Worm (Caenorhabditis elegans) whole organism, late embryonic: Measurements from ENCODE around the gene htrl-1.

Experiments used
- C08G9.2 ChIP-seq: sonication (generic microtip); optimal IDR thresholded peaks from 2 replicates; lab custom pipeline; 2016; ENCODE audit warnings: mild to moderate bottlenecking, missing genetic modification characterization, moderate library complexity, missing compliant biosample characterization
- F13H6.1 ChIP-seq: sonication (generic microtip); optimal IDR thresholded peaks from 2 replicates; lab custom pipeline; 2016; ENCODE audit warnings: missing genetic modification characterization, missing compliant biosample characterization
- Y22D7AL.16 ChIP-seq: sonication (generic microtip); optimal IDR thresholded peaks from 2 replicates; lab custom pipeline; 2016; ENCODE audit warnings: missing genetic modification characterization, missing compliant biosample characterization
- ahr-1 ChIP-seq: sonication (generic microtip); optimal IDR thresholded peaks from 2 replicates; lab custom pipeline; 2016; ENCODE audit warnings: missing genetic modification characterization, missing compliant biosample characterization
- ama-1 ChIP-seq: fragments of 150-350 bp; optimal IDR thresholded peaks from 2 replicates; lab custom pipeline; 2014
- ceh-14 ChIP-seq: sonication (generic microtip); optimal IDR thresholded peaks from 2 replicates; lab custom pipeline; 2016; ENCODE audit warnings: missing genotype, missing genetic modification characterization, missing compliant biosample characterization
- ceh-18 ChIP-seq: sonication (generic microtip); optimal IDR thresholded peaks from 2 replicates; lab custom pipeline; 2016; ENCODE audit warnings: missing genetic modification characterization, missing compliant biosample characterization
- ceh-19 ChIP-seq: fragments of 200-800 bp; sonication (Bioruptor generic); optimal IDR thresholded peaks from 2 replicates; lab custom pipeline; 2018; ENCODE audit warnings: mild to moderate bottlenecking, missing genetic modification characterization, missing compliant biosample characterization
- ceh-24 ChIP-seq: sonication (generic microtip); optimal IDR thresholded peaks from 2 replicates; lab custom pipeline; 2016; ENCODE audit warnings: mild to moderate bottlenecking, missing genetic modification characterization, missing compliant biosample characterization
- ceh-31 ChIP-seq: sonication (generic microtip); optimal IDR thresholded peaks from 2 replicates; lab custom pipeline; 2016; ENCODE audit warnings: missing genetic modification characterization, missing compliant biosample characterization
- ceh-34 ChIP-seq: sonication (generic microtip); optimal IDR thresholded peaks from 2 replicates; lab custom pipeline; 2016; ENCODE audit warnings: mild to moderate bottlenecking, missing genetic modification characterization, missing compliant biosample characterization
- ceh-48 ChIP-seq: sonication (generic microtip); optimal IDR thresholded peaks from 2 replicates; lab custom pipeline; 2016; ENCODE audit warnings: missing genetic modification characterization, inconsistent platforms, missing compliant biosample characterization
- ceh-6 ChIP-seq: fragments of 200-800 bp; sonication (Bioruptor generic); optimal IDR thresholded peaks from 2 replicates; lab custom pipeline; 2018; ENCODE audit warnings: mild to moderate bottlenecking, missing genetic modification characterization, missing compliant biosample characterization
- dve-1 ChIP-seq: sonication (generic microtip); optimal IDR thresholded peaks from 2 replicates; lab custom pipeline; 2017; ENCODE audit warnings: antibody characterized with exemption, mild to moderate bottlenecking, missing genetic modification characterization, missing compliant biosample characterization
- fax-1 ChIP-seq: sonication (generic microtip); optimal IDR thresholded peaks from 2 replicates; lab custom pipeline; 2016; ENCODE audit warnings: missing genotype, missing genetic modification characterization, missing compliant biosample characterization
- fkh-10 ChIP-seq: fragments of 150-350 bp; optimal IDR thresholded peaks from 2 replicates; lab custom pipeline; 2014; ENCODE audit warnings: missing biosample characterization, missing genetic modification reagents, missing genetic modification characterization
- hlh-13 ChIP-seq: fragments of 200-800 bp; sonication (Bioruptor generic); optimal IDR thresholded peaks from 2 replicates; lab custom pipeline; 2018; ENCODE audit warnings: mild to moderate bottlenecking, missing genetic modification characterization, missing compliant biosample characterization
- hlh-30 ChIP-seq: sonication (generic microtip); optimal IDR thresholded peaks from 2 replicates; lab custom pipeline; 2017; ENCODE audit warnings: antibody characterized with exemption, missing genetic modification characterization, missing compliant biosample characterization; ENCODE audit not compliant: insufficient read depth
- hlh-6 ChIP-seq: sonication (generic microtip); optimal IDR thresholded peaks from 2 replicates; lab custom pipeline; 2016; ENCODE audit warnings: missing genotype, missing genetic modification characterization, missing compliant biosample characterization
- lim-6 ChIP-seq: sonication (generic microtip); optimal IDR thresholded peaks from 2 replicates; lab custom pipeline; 2016; ENCODE audit warnings: missing genetic modification characterization, missing compliant biosample characterization
- nfya-1 ChIP-seq: sonication (generic microtip); optimal IDR thresholded peaks from 2 replicates; lab custom pipeline; 2017; ENCODE audit warnings: missing genetic modification characterization, mild to moderate bottlenecking, missing compliant biosample characterization, antibody characterized with exemption, moderate library complexity
- nhr-11 ChIP-seq: fragments of 150-350 bp; optimal IDR thresholded peaks from 2 replicates; lab custom pipeline; 2014; ENCODE audit warnings: missing biosample characterization, missing genetic modification characterization
- nhr-232 ChIP-seq: sonication (generic microtip); optimal IDR thresholded peaks from 2 replicates; lab custom pipeline; 2016; ENCODE audit warnings: missing genetic modification characterization, missing compliant biosample characterization
- odd-2 ChIP-seq: sonication (generic microtip); optimal IDR thresholded peaks from 2 replicates; lab custom pipeline; 2017; ENCODE audit warnings: antibody characterized with exemption, mild to moderate bottlenecking, missing genetic modification characterization, missing compliant biosample characterization
- pag-3 ChIP-seq: sonication (generic microtip); optimal IDR thresholded peaks from 2 replicates; lab custom pipeline; 2016; ENCODE audit warnings: missing compliant biosample characterization, missing genetic modification characterization, borderline replicate concordance
- pha-2 ChIP-seq: sonication (generic microtip); optimal IDR thresholded peaks from 2 replicates; lab custom pipeline; 2017; ENCODE audit warnings: mild to moderate bottlenecking, missing genetic modification characterization, missing compliant biosample characterization
- pros-1 ChIP-seq: fragments of 150-350 bp; optimal IDR thresholded peaks from 2 replicates; lab custom pipeline; 2014; ENCODE audit warnings: missing biosample characterization, missing genetic modification reagents, missing genetic modification characterization
- ref-2 ChIP-seq: sonication (generic microtip); optimal IDR thresholded peaks from 2 replicates; lab custom pipeline; 2016; ENCODE audit warnings: missing genetic modification characterization, missing compliant biosample characterization
- rnt-1 ChIP-seq: sonication (generic microtip); optimal IDR thresholded peaks from 2 replicates; lab custom pipeline; 2016; ENCODE audit warnings: missing genetic modification characterization, missing compliant biosample characterization
- sdc-2 ChIP-seq: sonication (generic microtip); optimal IDR thresholded peaks from 2 replicates; lab custom pipeline; 2016; ENCODE audit warnings: missing genotype, missing genetic modification characterization, missing compliant biosample characterization
- sox-2 ChIP-seq: fragments of 200-800 bp; sonication (Bioruptor generic); IDR thresholded peaks from 2 replicates; pipeline ENCODE4 v1.3.6; 2022; ENCODE audit warnings: missing genetic modification reagents, missing genetic modification characterization, missing compliant biosample characterization
- tbx-2 ChIP-seq: sonication (generic microtip); optimal IDR thresholded peaks from 2 replicates; lab custom pipeline; 2016; ENCODE audit warnings: missing genetic modification characterization, missing compliant biosample characterization
- tbx-7 ChIP-seq: sonication (generic microtip); optimal IDR thresholded peaks from 2 replicates; lab custom pipeline; 2016; ENCODE audit warnings: missing genotype, missing genetic modification characterization, missing compliant biosample characterization
- unc-3 ChIP-seq, 2 experiments: fragments of 200-800 bp in 1 of 2; sonication (Bioruptor generic) in 1 of 2; sonication (generic microtip) in 1 of 2; conservative IDR thresholded peaks in 1 of 2; optimal IDR thresholded peaks in 1 of 2; 2 replicates each; pipeline versions ENCODE4 v1.3.6 to Lab custom; 2016 to 2022; ENCODE audit warnings: missing compliant biosample characterization in 2 of 2, missing genetic modification characterization in 2 of 2, missing genetic modification reagents in 1 of 2
- unc-42 ChIP-seq: sonication (generic microtip); optimal IDR thresholded peaks from 2 replicates; lab custom pipeline; 2016; ENCODE audit warnings: missing genotype, missing genetic modification characterization, missing compliant biosample characterization
- unc-55 ChIP-seq: sonication (generic microtip); optimal IDR thresholded peaks from 2 replicates; lab custom pipeline; 2017; ENCODE audit warnings: missing biosample characterization, missing genetic modification reagents, missing genetic modification characterization
- unc-86 ChIP-seq: sonication (generic microtip); optimal IDR thresholded peaks from 2 replicates; lab custom pipeline; 2016; ENCODE audit warnings: missing genetic modification characterization, missing compliant biosample characterization
- ztf-16 ChIP-seq: sonication (generic microtip); optimal IDR thresholded peaks from 2 replicates; lab custom pipeline; 2017; ENCODE audit warnings: missing genetic modification characterization, missing compliant biosample characterization

Gene htrl-1

DNA sequence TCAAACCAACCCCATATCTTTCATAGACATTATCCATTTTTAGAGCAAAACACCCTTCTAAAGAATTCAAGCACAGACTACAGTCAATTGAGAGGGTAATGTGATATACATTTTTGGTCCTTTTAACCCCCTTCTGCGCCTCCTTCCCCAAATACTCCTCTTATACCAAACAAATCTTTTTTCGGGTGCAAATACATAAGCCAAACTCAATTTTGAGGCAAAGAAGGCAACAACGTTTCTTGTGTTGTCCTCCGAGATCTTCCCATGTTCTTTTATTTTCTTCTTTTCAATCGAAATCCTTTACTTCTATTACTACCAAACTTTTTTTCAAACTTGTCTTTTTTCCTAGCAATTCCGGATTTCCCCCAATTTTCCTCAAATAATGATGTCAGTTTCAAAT is 41.3 kb downstream of the htrl-1 start:
- TF ChIP-seq ceh-34, result no peak
- TF ChIP-seq unc-42, result peak; percentile 61

ce11 chrV:11450257-11450656 is 45.9 kb downstream of the htrl-1 start, which contains the start of gene col-156:
Gene col-156 (minus strand): TSS chrV:11450357.
- TF ChIP-seq hlh-30 (tag; lab: Kevin White, UChicago), result no peak
- no peak for TF ChIP-seq ztf-16
- no peak for TF ChIP-seq dve-1 (tag; lab: Kevin White, UChicago)
- TF ChIP-seq ceh-24, result no peak
- no peak for TF ChIP-seq nhr-11
- no peak for TF ChIP-seq tbx-7 (tag; lab: Kevin White, UChicago)
- TF ChIP-seq hlh-6 (tag; lab: Kevin White, UChicago), result no peak
- no peak for TF ChIP-seq pha-2
- TF ChIP-seq odd-2 (tag; lab: Kevin White, UChicago), result no peak
- TF ChIP-seq ceh-18 (tag; lab: Kevin White, UChicago), result no peak
- TF ChIP-seq lim-6 (tag; lab: Kevin White, UChicago), result no peak
- no peak for TF ChIP-seq pros-1 (tag; lab: Kevin White, UChicago)
- TF ChIP-seq sox-2, result no peak
- no peak for TF ChIP-seq ceh-6 (GFP tag; lab: Kevin White, UChicago)
- TF ChIP-seq ceh-19 (GFP tag; lab: Kevin White, UChicago), result no peak
- no peak for TF ChIP-seq ahr-1 (tag; lab: Kevin White, UChicago)
- TF ChIP-seq fkh-10, result no peak
- TF ChIP-seq, all 69 proteins: peak for 0

ce11 chrV:11449404-11449803 is 46.8 kb downstream of the htrl-1 start:
- TF ChIP-seq pag-3 (tag; lab: Kevin White, UChicago), result peak; percentile 6
- TF ChIP-seq hlh-6 (tag; lab: Kevin White, UChicago), result peak; percentile 46
- TF ChIP-seq odd-2 (tag; lab: Kevin White, UChicago), result no peak
- peak; percentile 13 for TF ChIP-seq Y22D7AL.16 (tag; lab: Kevin White, UChicago)

- TF ChIP-seq unc-86 (tag; lab: Kevin White, UChicago) (no peak), rnt-1 (no peak), nhr-232 (tag; lab: Kevin White, UChicago) (no peak), fax-1 (tag; lab: Kevin White, UChicago) (no peak), pros-1 (tag; lab: Kevin White, UChicago) (no peak), unc-42 (peak; percentile 85), unc-55 (GFP tag; lab: Kevin White, UChicago) (peak; percentile 36), ama-1 (no peak), hlh-6 (tag; lab: Kevin White, UChicago) (no peak), pha-2 (no peak)
Measured at ce11 chrV:11446297-11446696, 49.9 kb downstream of the htrl-1 start, which contains the start of gene mig-17. Gene mig-17 (plus strand): TSS chrV:11446685.

DNA sequence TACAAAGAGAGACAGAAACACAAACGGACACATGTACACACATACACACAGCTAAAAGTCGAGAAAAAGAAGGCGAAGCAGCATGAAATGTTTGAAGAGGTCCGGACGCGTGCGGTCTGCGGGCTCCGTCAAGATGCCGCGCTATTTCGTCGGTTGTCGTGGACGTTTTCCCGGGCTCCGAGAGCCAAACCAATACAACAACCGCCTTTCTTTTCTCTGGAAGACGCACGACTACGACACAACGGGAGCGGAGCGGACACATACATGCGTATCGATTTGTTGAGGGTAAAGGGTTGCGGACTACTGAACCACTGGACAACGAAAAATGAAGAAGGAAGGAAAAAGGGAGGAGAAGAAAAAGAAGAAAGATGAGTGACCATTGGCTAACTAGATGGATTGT is 50.8 kb downstream of the htrl-1 start:
- TF ChIP-seq tbx-2 (tag; lab: Kevin White, UChicago), result peak; percentile 39
- peak; percentile 28 for TF ChIP-seq F13H6.1 (tag; lab: Kevin White, UChicago)
- TF ChIP-seq unc-3 (GFP tag; conservative IDR thresholded peaks at IDR 0.05; lab: Robert Waterston, UW), result no peak
- TF ChIP-seq unc-3 (tag; optimal IDR thresholded peaks at IDR 0.05; lab: Kevin White, UChicago), result no peak
- no peak for TF ChIP-seq nhr-11
- no peak for TF ChIP-seq nhr-232 (tag; lab: Kevin White, UChicago)
- TF ChIP-seq ceh-18 (tag; lab: Kevin White, UChicago), result peak; percentile 6
- peak; percentile 62 for TF ChIP-seq ref-2 (tag; lab: Kevin White, UChicago)
- peak; percentile 40 for TF ChIP-seq unc-42
- TF ChIP-seq ceh-19 (GFP tag; lab: Kevin White, UChicago), result peak; percentile 49
- peak; percentile 89 for TF ChIP-seq ceh-48 (tag; lab: Kevin White, UChicago)
- no peak for TF ChIP-seq hlh-13 (GFP tag; lab: Kevin White, UChicago)
- TF ChIP-seq C08G9.2 (tag; lab: Kevin White, UChicago), result peak; percentile 17
- peak; percentile 7 for TF ChIP-seq sdc-2 (tag; lab: Kevin White, UChicago)
- peak; percentile 39 for TF ChIP-seq ceh-34
- peak; percentile 51 for TF ChIP-seq ceh-31
- TF ChIP-seq nfya-1 (tag; lab: Kevin White, UChicago), result peak; percentile 69
- peak; percentile 44 for TF ChIP-seq ceh-14
